Fruit fly (Drosophila melanogaster) whole organism, adult: ENCODE results near the gene IRSp53.
"Not testable (repeated sequence)": the region's sequence is repeated elsewhere in the genome, so short reads cannot be mapped to it uniquely, and the experiment has no call there.

Experiments
- CG11617 ChIP-seq: fragments of 200-800 bp; sonication (Bioruptor generic); optimal IDR thresholded peaks from 2 replicates; lab custom pipeline; 2017; ENCODE audit warnings: mild to moderate bottlenecking, missing biosample characterization, missing genetic modification reagents, missing genetic modification characterization
- CG12768 ChIP-seq: fragments of 200-800 bp; sonication (Bioruptor generic); optimal IDR thresholded peaks from 2 replicates; lab custom pipeline; 2017; ENCODE audit warnings: missing biosample characterization, missing genetic modification characterization, mild to moderate bottlenecking, moderate library complexity, missing genetic modification reagents
- CG14711 ChIP-seq: fragments of 200-800 bp; sonication (Bioruptor generic); optimal IDR thresholded peaks from 2 replicates; lab custom pipeline; 2018; ENCODE audit warnings: missing biosample characterization, mild to moderate bottlenecking, missing genetic modification characterization, moderate library complexity
- CG1620 ChIP-seq: fragments of 200-800 bp; sonication (Bioruptor generic); optimal IDR thresholded peaks from 2 replicates; lab custom pipeline; 2016; ENCODE audit warnings: missing biosample characterization, missing genetic modification characterization
- CG33017 ChIP-seq: fragments of 200-800 bp; sonication (Bioruptor generic); optimal IDR thresholded peaks from 2 replicates; lab custom pipeline; 2018; ENCODE audit warnings: missing biosample characterization, mild to moderate bottlenecking, missing genetic modification characterization, moderate library complexity
- CG5204 ChIP-seq: fragments of 200-800 bp; sonication (Bioruptor generic); optimal IDR thresholded peaks from 2 replicates; lab custom pipeline; 2016; ENCODE audit warnings: missing biosample characterization, missing genetic modification characterization
- CG7045 ChIP-seq: fragments of 200-800 bp; sonication (Bioruptor generic); optimal IDR thresholded peaks from 2 replicates; lab custom pipeline; 2017; ENCODE audit warnings: missing biosample characterization, mild to moderate bottlenecking, missing genetic modification characterization
- CG7101 ChIP-seq: fragments of 200-800 bp; sonication (Bioruptor generic); optimal IDR thresholded peaks from 2 replicates; lab custom pipeline; 2018; ENCODE audit warnings: missing biosample characterization, mild to moderate bottlenecking, missing genetic modification characterization, moderate library complexity
- Clk ChIP-seq: fragments of 200-800 bp; sonication (Bioruptor generic); optimal IDR thresholded peaks from 2 replicates; lab custom pipeline; 2017; ENCODE audit warnings: missing biosample characterization, missing genetic modification characterization
- Crg-1 ChIP-seq: fragments of 200-800 bp; sonication (Bioruptor generic); optimal IDR thresholded peaks from 2 replicates; lab custom pipeline; 2016; ENCODE audit warnings: missing biosample characterization, missing genetic modification characterization
- Hr96 ChIP-seq: fragments of 200-800 bp; sonication (Bioruptor generic); optimal IDR thresholded peaks from 2 replicates; lab custom pipeline; 2016; ENCODE audit warnings: missing biosample characterization, missing genetic modification characterization
- Mnt ChIP-seq: fragments of 200-800 bp; sonication (Bioruptor generic); optimal IDR thresholded peaks from 2 replicates; lab custom pipeline; 2016; ENCODE audit warnings: missing biosample characterization, mild to moderate bottlenecking, missing genetic modification characterization
- bab1 ChIP-seq: fragments of 200-800 bp; sonication (Bioruptor generic); optimal IDR thresholded peaks from 3 replicates; lab custom pipeline; 2019; ENCODE audit warnings: missing biosample characterization, mild to moderate bottlenecking, missing genetic modification characterization, moderate library complexity
- cic ChIP-seq: fragments of 200-800 bp; sonication (Bioruptor generic); optimal IDR thresholded peaks from 2 replicates; lab custom pipeline; 2017; ENCODE audit warnings: missing biosample characterization, mild to moderate bottlenecking, missing genetic modification characterization, moderate library complexity
- cnc ChIP-seq, 2 experiments: fragments of >200 bp; optimal IDR thresholded peaks; 2 replicates each; lab custom pipeline; 2017
- kay ChIP-seq: fragments of 200-800 bp; sonication (Bioruptor generic); peaks from one replicate; lab custom pipeline; 2016; ENCODE audit warnings: missing biosample characterization, missing genetic modification characterization, borderline replicate concordance
- ovo ChIP-seq: fragments of 200-800 bp; sonication (Bioruptor generic); optimal IDR thresholded peaks from 2 replicates; lab custom pipeline; 2016; ENCODE audit warnings: missing biosample characterization, missing genetic modification characterization
- pad ChIP-seq: fragments of 200-800 bp; sonication (Bioruptor generic); optimal IDR thresholded peaks from 3 replicates; lab custom pipeline; 2017; ENCODE audit warnings: missing biosample characterization, missing genetic modification characterization, mild to moderate bottlenecking, moderate library complexity, missing genetic modification reagents
- tj ChIP-seq: fragments of 200-800 bp; sonication (Bioruptor generic); optimal IDR thresholded peaks from 3 replicates; lab custom pipeline; 2017; ENCODE audit warnings: missing biosample characterization, mild to moderate bottlenecking, missing genetic modification characterization, moderate library complexity
- toe ChIP-seq: fragments of 200-800 bp; sonication (Bioruptor generic); optimal IDR thresholded peaks from 2 replicates; lab custom pipeline; 2016; ENCODE audit warnings: missing biosample characterization, missing genetic modification characterization

IRSp53 gene

DNA sequence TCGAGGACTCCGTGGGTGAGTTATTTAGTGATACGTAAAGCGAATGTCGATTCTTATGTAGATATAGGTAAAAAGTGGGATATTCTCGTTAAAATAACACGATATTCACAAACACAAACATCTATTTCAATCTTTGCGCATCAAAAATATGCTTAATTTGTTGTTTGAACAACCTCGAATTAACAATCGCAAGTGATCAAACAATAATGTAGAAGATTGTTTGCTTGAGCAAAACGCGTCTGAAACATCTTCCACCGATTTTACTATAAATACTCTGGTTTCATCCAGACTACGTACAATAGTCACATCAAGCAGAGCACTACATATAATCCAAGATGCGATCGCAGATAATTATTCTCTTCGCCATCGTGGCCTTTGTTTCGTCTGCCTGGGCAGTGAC, 5.3 kb upstream of the IRSp53 start, which contains the start of gene nol:
nol (plus strand) TSS at position 301 of the 400 bp plus-strand sequence.
- TF ChIP-seq Hr96 (GFP tag; lab: Kevin White, UChicago) (no peak), bab1 (GFP tag; lab: Kevin White, UChicago) (no peak), cnc (optimal IDR thresholded peaks at IDR 0.05; lab: Kevin White, UChicago) (no peak), Mnt (GFP tag; lab: Kevin White, UChicago) (no peak), CG12768 (no peak), kay (no peak), ovo (GFP tag; lab: Kevin White, UChicago) (no peak), cic (no peak), CG14711 (no peak), CG7045 (GFP tag; lab: Kevin White, UChicago) (no peak), CG33017 (tag; lab: Kevin White, UChicago) (no peak), Crg-1 (GFP tag; lab: Kevin White, UChicago) (no peak)

DNA sequence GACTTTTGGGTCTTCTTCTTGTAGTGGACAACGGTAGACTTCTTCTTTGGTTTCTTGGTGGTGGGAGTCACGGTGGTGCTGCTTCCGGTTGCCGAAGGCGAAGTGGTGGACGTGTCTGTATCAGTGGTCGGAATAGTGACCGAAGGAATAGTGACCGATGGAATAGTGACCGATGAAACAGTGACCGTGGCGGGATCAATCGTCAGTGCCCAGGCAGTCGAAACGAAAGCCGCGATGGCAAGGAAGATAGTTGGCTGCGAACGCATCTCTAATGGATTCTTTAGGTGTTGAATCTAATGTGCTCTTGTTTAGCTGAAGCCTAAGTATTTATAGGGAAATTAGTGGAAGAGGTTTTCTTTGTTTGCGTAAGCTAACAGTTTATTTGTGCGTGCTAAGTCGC, 3.8 kb upstream of the IRSp53 start, which contains the start of gene CG32074:
CG32074 (minus strand) TSS at position 268 of the 400 bp plus-strand sequence.
- not testable (repeated sequence) for TF ChIP-seq CG12768; CG7045 (GFP tag; lab: Kevin White, UChicago); cic

DNA sequence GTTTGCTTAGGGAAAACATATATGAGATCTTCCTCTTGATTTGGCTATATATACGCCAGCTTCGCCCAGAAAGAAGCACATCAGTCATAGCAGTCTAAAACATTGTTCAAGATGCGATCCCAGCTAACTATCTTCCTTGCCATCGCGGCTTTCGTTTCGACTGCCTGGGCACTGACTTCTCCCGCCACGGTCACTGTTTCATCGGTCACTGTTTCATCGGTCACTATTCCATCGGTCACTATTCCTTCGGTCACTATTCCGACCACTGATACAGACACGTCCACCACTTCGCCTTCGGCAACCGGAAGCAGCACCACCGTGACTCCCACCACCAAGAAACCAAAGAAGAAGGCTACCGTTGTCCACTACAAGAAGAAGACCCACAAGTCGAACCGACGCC, 963 bp upstream of the IRSp53 start, which contains the start of gene CG14143:
CG14143 (plus strand) TSS at position 102 of the 400 bp plus-strand sequence.
- not testable (repeated sequence) for TF ChIP-seq tj (GFP tag; lab: Kevin White, UChicago); CG14711; bab1 (GFP tag; lab: Kevin White, UChicago)

DNA sequence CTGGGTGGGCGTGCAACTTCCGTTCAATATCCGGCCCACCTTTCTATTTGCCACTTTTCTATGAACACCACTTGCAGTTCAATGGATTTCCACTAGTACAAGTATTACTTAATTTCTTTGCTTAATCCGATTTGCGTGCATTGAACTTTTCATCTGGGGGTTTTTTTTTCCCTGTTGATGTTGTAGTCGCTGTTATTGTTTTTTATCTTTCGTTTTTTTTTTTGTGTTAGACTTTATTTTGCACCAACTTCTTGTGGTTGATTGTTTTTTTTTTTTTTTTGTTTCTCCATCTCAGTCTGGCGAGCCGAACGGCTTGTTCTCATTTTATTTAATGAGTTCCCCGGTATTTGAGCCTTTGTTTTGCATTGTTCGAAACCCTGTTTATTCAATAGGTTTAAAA, 500 bp downstream of the IRSp53 start:
- TF ChIP-seq Hr96 (GFP tag; lab: Kevin White, UChicago) = no peak
- no peak for TF ChIP-seq CG5204 (GFP tag; lab: Kevin White, UChicago)
- no peak for TF ChIP-seq CG12768
- TF ChIP-seq Clk = no peak
- no peak for TF ChIP-seq CG11617 (GFP tag; lab: Kevin White, UChicago)
- no peak for TF ChIP-seq tj (GFP tag; lab: Kevin White, UChicago)
- no peak for TF ChIP-seq Crg-1 (GFP tag; lab: Kevin White, UChicago)
- TF ChIP-seq cic = no peak
- no peak for TF ChIP-seq CG33017 (tag; lab: Kevin White, UChicago)
- TF ChIP-seq ovo (GFP tag; lab: Kevin White, UChicago) = no peak
- no peak for TF ChIP-seq CG7101 (tag; lab: Kevin White, UChicago)
- no peak for TF ChIP-seq CG1620 (GFP tag; lab: Kevin White, UChicago)
- TF ChIP-seq CG14711 = no peak
- TF ChIP-seq Mnt (GFP tag; lab: Kevin White, UChicago) = no peak
- TF ChIP-seq pad (GFP tag; lab: Kevin White, UChicago) = no peak

DNA sequence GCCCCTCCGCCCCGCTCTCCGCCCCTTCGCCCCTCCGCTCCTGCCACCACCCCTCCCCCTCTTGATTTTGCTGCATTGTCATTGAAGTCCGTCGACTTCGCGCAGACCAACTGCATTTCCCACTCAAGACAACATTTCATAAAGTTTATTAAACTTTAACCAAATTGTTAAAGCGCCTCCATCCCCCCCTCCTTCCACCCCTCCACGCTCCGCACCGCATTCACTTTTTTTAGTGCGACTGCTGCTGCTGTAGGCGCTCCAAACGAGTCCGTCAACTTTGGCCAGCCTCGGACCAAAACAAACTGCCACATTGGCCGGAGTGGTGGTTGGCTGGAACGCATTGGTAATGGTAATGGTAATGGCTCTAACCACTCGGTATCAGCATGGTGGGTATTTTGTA, 3.0 kb downstream of the IRSp53 start:
- TF ChIP-seq Hr96 (GFP tag; lab: Kevin White, UChicago) = no peak

DNA sequence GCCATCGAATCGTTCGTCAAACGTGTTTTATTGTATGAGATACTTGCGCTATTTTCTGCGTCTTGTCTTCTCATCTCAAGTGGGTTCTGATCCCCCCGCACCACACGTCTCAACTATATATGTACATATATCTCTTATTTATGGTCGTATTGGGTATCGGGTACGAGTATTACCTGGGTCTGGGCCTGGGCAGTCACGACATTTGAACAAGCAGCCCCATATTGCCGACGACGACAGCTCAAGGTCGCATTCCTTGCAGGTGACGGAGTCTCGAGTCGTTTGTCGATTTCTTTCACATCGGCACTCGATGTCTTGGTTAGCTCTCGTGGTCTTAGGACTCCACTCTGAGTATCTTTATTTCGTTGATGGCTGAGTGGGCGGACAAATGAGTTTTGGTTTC, 9.2 kb downstream of the IRSp53 start:
- no peak for TF ChIP-seq Crg-1 (GFP tag; lab: Kevin White, UChicago)

DNA sequence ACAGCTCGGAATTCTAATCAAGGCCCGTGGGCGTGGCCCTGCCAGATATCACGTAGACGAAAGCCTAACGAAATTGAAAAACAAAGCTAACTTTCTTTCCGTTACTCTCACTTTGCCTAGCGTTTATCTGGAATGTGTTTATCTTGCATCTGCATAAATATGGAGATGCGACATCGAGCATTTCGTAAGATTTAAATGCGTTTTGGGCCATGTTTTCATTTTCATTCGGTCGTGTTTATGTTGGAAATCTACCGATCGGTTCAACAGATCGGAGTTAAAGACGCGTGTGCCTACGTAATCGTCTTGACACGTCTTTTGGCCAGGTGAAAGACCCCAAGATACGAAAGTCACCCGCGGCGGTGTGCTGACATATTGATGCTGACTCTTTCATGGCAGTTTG, 11.8 kb downstream of the IRSp53 start:
- TF ChIP-seq Crg-1 (GFP tag; lab: Kevin White, UChicago) (no peak), kay (no peak), Mnt (GFP tag; lab: Kevin White, UChicago) (no peak), CG1620 (GFP tag; lab: Kevin White, UChicago) (no peak), bab1 (GFP tag; lab: Kevin White, UChicago) (no peak), CG12768 (no peak), cic (no peak), Hr96 (GFP tag; lab: Kevin White, UChicago) (no peak), CG7101 (tag; lab: Kevin White, UChicago) (no peak), ovo (GFP tag; lab: Kevin White, UChicago) (no peak), CG33017 (tag; lab: Kevin White, UChicago) (no peak), CG11617 (GFP tag; lab: Kevin White, UChicago) (no peak), CG14711 (no peak), Clk (no peak), cnc (optimal IDR thresholded peaks at IDR 0.05; lab: Kevin White, UChicago) (no peak), tj (GFP tag; lab: Kevin White, UChicago) (no peak)

DNA sequence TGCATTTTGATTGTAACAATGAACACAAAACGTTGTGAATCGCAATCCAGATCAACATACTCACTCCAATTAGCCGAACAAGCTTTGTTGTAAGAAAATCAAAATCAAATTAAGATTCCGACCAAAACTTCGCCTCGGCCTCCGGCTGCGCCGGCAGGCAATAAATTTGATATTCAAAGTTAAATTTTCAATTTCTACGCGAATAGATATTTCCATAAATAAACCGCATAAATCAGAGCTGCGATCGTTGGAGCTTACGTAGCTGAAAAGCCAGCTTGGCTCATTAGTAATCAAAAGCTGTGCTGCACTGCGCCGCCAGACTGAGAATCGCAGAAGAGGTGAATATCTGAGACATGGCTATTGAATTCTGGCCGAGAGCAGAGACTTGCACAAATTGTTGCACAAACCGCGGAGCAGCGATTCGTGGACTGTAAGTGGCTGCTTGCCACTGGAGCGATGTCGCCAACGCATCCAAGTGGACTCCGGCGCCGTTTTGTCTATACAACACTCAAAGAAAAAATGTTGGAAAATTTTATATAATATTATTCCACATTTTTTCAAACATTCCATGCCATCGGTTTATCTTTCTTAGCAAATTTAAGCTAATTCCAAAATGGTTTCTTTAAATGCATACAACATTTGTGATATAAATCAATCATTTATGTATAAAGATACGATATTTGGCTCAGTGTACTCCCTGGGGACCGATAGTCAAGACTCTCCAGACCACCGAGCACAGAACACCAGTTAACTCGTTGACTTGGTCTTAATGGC, 12.8 kb downstream of the IRSp53 start:
- TF ChIP-seq cic (no peak), CG7101 (tag; lab: Kevin White, UChicago) (no peak), CG11617 (GFP tag; lab: Kevin White, UChicago) (no peak), cnc (optimal IDR thresholded peaks at IDR 0.05; lab: Kevin White, UChicago) (no peak), CG1620 (GFP tag; lab: Kevin White, UChicago) (no peak), CG14711 (no peak), toe (GFP tag; lab: Kevin White, UChicago) (no peak), CG33017 (tag; lab: Kevin White, UChicago) (no peak), Clk (no peak), CG12768 (no peak), tj (GFP tag; lab: Kevin White, UChicago) (no peak)
